Worm (Caenorhabditis elegans) whole organism, L4/young adult: ENCODE data around the gene C35D10.6.

Source experiments
- W03F9.2 ChIP-seq: fragments of 150-350 bp; optimal IDR thresholded peaks from 2 replicates; lab custom pipeline; 2014; ENCODE audit warnings: missing biosample characterization, missing genetic modification characterization
- him-1 ChIP-seq: sonication (generic microtip); optimal IDR thresholded peaks from 2 replicates; lab custom pipeline; 2016; ENCODE audit warnings: missing genotype, missing genetic modification reagents, missing genetic modification characterization, missing compliant biosample characterization

- TF ChIP-seq him-1 (tag; lab: Kevin White, UChicago) (no peak), W03F9.2 (tag; lab: Kevin White, UChicago) (no peak)
These were observed 3.0 kb upstream of the C35D10.6 start, which contains the start of gene C35D10.7 for ce11 chrIII:4856109-4856508.
